Worm (Caenorhabditis elegans) whole organism, late embryonic: Measurements from ENCODE around the gene Y82E9BR.9.
"Not testable (repeated sequence)": the region's sequence is repeated elsewhere in the genome, so short reads cannot be mapped to it uniquely, and the experiment has no call there.

Experiments
- ceh-30 ChIP-seq: fragments of 150-350 bp; optimal IDR thresholded peaks from 2 replicates; lab custom pipeline; 2014; ENCODE audit warnings: missing biosample characterization, missing genetic modification characterization
- nfya-1 ChIP-seq: sonication (generic microtip); optimal IDR thresholded peaks from 2 replicates; lab custom pipeline; 2017; ENCODE audit warnings: missing genetic modification characterization, mild to moderate bottlenecking, missing compliant biosample characterization, antibody characterized with exemption, moderate library complexity
- rnt-1 ChIP-seq: sonication (generic microtip); optimal IDR thresholded peaks from 2 replicates; lab custom pipeline; 2016; ENCODE audit warnings: missing genetic modification characterization, missing compliant biosample characterization

ce11 chrIII:1377903-1378302 is 18.3 kb upstream of the Y82E9BR.9 start, which contains the start of gene pals-40:
- not testable (repeated sequence) for TF ChIP-seq ceh-30; nfya-1 (tag; lab: Kevin White, UChicago); rnt-1
